Comparison of ENCODE assay signal across 3 fruit fly cellular contexts in genomic region chr3L:21383440-21383839, dm6.
TF ChIP-seq lines count a peak whose summit lies in the region.

No protein-coding gene starts in this region.

- TF ChIP-seq CTCF in whole organism, embryonic (GFP tag; optimal IDR thresholded peaks at IDR 0.05; lab: Kevin White, UChicago): no peak

TF ChIP-seq in whole organism, adult, 20 proteins besides CTCF, POLR2A, EP300 and RAD21:
- TF ChIP-seq cnc (optimal IDR thresholded peaks at IDR 0.05; lab: Kevin White, UChicago): no peak
- TF ChIP-seq pad (GFP tag; optimal IDR thresholded peaks at IDR 0.05; lab: Kevin White, UChicago): no peak
- TF ChIP-seq ovo (GFP tag; optimal IDR thresholded peaks at IDR 0.05; lab: Kevin White, UChicago): no peak
- TF ChIP-seq CG12768 (GFP tag; optimal IDR thresholded peaks at IDR 0.05; lab: Kevin White, UChicago): no peak
- no peak for TF ChIP-seq toe (GFP tag; optimal IDR thresholded peaks at IDR 0.05; lab: Kevin White, UChicago)
- TF ChIP-seq kay (GFP tag; lab: Kevin White, UChicago; ENCODE audit: borderline replicate concordance): no peak
- TF ChIP-seq CG1620 (GFP tag; optimal IDR thresholded peaks at IDR 0.05; lab: Kevin White, UChicago): no peak
- peak; percentile 28 for TF ChIP-seq CG7101 (tag; optimal IDR thresholded peaks at IDR 0.05; lab: Kevin White, UChicago)
- no peak for TF ChIP-seq CG11617 (GFP tag; optimal IDR thresholded peaks at IDR 0.05; lab: Kevin White, UChicago)
- TF ChIP-seq Hr96 (GFP tag; optimal IDR thresholded peaks at IDR 0.05; lab: Kevin White, UChicago): no peak
- TF ChIP-seq tj (GFP tag; optimal IDR thresholded peaks at IDR 0.05; lab: Kevin White, UChicago): no peak
- TF ChIP-seq Mnt (GFP tag; optimal IDR thresholded peaks at IDR 0.05; lab: Kevin White, UChicago): no peak
- TF ChIP-seq CG7045 (GFP tag; optimal IDR thresholded peaks at IDR 0.05; lab: Kevin White, UChicago): no peak
- peak; percentile 54 for TF ChIP-seq CG14711 (tag; optimal IDR thresholded peaks at IDR 0.05; lab: Kevin White, UChicago)
- TF ChIP-seq Crg-1 (GFP tag; optimal IDR thresholded peaks at IDR 0.05; lab: Kevin White, UChicago): no peak
- no peak for TF ChIP-seq bab1 (GFP tag; optimal IDR thresholded peaks at IDR 0.05; lab: Kevin White, UChicago)
- no peak for TF ChIP-seq Clk (GFP tag; optimal IDR thresholded peaks at IDR 0.05; lab: Kevin White, UChicago)
- TF ChIP-seq CG33017 (tag; optimal IDR thresholded peaks at IDR 0.05; lab: Kevin White, UChicago): peak; percentile 37
- no peak for TF ChIP-seq cic (GFP tag; optimal IDR thresholded peaks at IDR 0.05; lab: Kevin White, UChicago)
- TF ChIP-seq CG5204 (GFP tag; optimal IDR thresholded peaks at IDR 0.05; lab: Kevin White, UChicago): no peak

TF ChIP-seq in whole organism, embryonic, 481 proteins besides CTCF, POLR2A, EP300 and RAD21:
- TF ChIP-seq sd (tag; optimal IDR thresholded peaks at IDR 0.05; lab: Kevin White, UChicago) (peak; percentile 58), CG14965 (GFP tag; optimal IDR thresholded peaks at IDR 0.05; lab: Kevin White, UChicago; ENCODE audit: borderline replicate concordance) (no peak), CG11504 (tag; optimal IDR thresholded peaks at IDR 0.05; lab: Kevin White, UChicago) (peak; percentile 42), CG15269 (tag; optimal IDR thresholded peaks at IDR 0.05; lab: Kevin White, UChicago) (peak; percentile 8), Vsx1 (GFP tag; optimal IDR thresholded peaks at IDR 0.05; lab: Kevin White, UChicago) (no peak), CG7839 (tag; optimal IDR thresholded peaks at IDR 0.05; lab: Kevin White, UChicago) (peak; percentile 44), Hmr (GFP tag; optimal IDR thresholded peaks at IDR 0.05; lab: Kevin White, UChicago) (peak; percentile 20), CG8765 (GFP tag; IDR thresholded peaks at IDR 0.05; lab: Robert Waterston, UW) (no peak), CG12071 (GFP tag; optimal IDR thresholded peaks at IDR 0.05; lab: Kevin White, UChicago) (no peak), row (GFP tag; IDR thresholded peaks at IDR 0.05; lab: Robert Waterston, UW) (peak; percentile 8; the same call in 1 of the 3 replicates), sug (tag; optimal IDR thresholded peaks at IDR 0.05; lab: Kevin White, UChicago) (peak; percentile 16), CG2678 (tag; optimal IDR thresholded peaks at IDR 0.05; lab: Kevin White, UChicago) (peak; percentile 67), Deaf1 (tag; optimal IDR thresholded peaks at IDR 0.05; lab: Kevin White, UChicago) (peak; percentile 10), grau (tag; optimal IDR thresholded peaks at IDR 0.05; lab: Kevin White, UChicago) (peak; percentile 52), CG7556 (GFP tag; optimal IDR thresholded peaks at IDR 0.05; lab: Kevin White, UChicago) (peak; percentile 29), Meics (GFP tag; optimal IDR thresholded peaks at IDR 0.05; lab: Kevin White, UChicago) (peak; percentile 59), CG18599 (GFP tag; optimal IDR thresholded peaks at IDR 0.05; lab: Kevin White, UChicago) (peak; percentile 11), CG10543 (GFP tag; optimal IDR thresholded peaks at IDR 0.05; lab: Kevin White, UChicago) (no peak), Sin3A (optimal IDR thresholded peaks at IDR 0.05; lab: Kevin White, UChicago) (no peak), gem (tag; optimal IDR thresholded peaks at IDR 0.05; lab: Kevin White, UChicago) (peak; percentile 45), PHDP (tag; optimal IDR thresholded peaks at IDR 0.05; lab: Kevin White, UChicago) (peak; percentile 16), ssp (GFP tag; IDR thresholded peaks at IDR 0.05; lab: Robert Waterston, UW) (no peak), CG1602 (GFP tag; optimal IDR thresholded peaks at IDR 0.05; lab: Kevin White, UChicago) (no peak), BtbVII (GFP tag; optimal IDR thresholded peaks at IDR 0.05; lab: Kevin White, UChicago) (no peak), unpg (GFP tag; optimal IDR thresholded peaks at IDR 0.05; lab: Kevin White, UChicago) (peak; percentile 2), slbo (GFP tag; IDR thresholded peaks at IDR 0.05; lab: Robert Waterston, UW) (0 out of 2 replicates have a peak, but pooled peaks have one; percentile 15), CG13424 (tag; optimal IDR thresholded peaks at IDR 0.05; lab: Kevin White, UChicago) (peak; percentile 4), lab (GFP tag; optimal IDR thresholded peaks at IDR 0.05; lab: Kevin White, UChicago) (peak; percentile 32), NC2α (GFP tag; optimal IDR thresholded peaks at IDR 0.05; lab: Kevin White, UChicago) (no peak), Hr78 (GFP tag; optimal IDR thresholded peaks at IDR 0.05; lab: Kevin White, UChicago) (no peak), Hr51 (GFP tag; optimal IDR thresholded peaks at IDR 0.05; lab: Kevin White, UChicago) (peak in 1 of 2 experiments; percentile 39), hth (optimal IDR thresholded peaks at IDR 0.05; lab: Kevin White, UChicago) (no peak), CoRest (tag; optimal IDR thresholded peaks at IDR 0.05; lab: Kevin White, UChicago) (peak; percentile 22)
TF ChIP-seq in whole organism, embryonic: peak in this region for 21.

TF ChIP-seq in whole organism, prepupa, 60 proteins besides CTCF, POLR2A, EP300 and RAD21:
- peak; percentile 6 for TF ChIP-seq Eip78C (GFP tag; lab: Kevin White, UChicago)
- TF ChIP-seq achi (GFP tag; optimal IDR thresholded peaks at IDR 0.05; lab: Kevin White, UChicago): no peak
- TF ChIP-seq svp (GFP tag; lab: Kevin White, UChicago): peak; percentile 17
